Worm (Caenorhabditis elegans): ENCODE data around the gene max-1.

max-1 gene

DNA sequence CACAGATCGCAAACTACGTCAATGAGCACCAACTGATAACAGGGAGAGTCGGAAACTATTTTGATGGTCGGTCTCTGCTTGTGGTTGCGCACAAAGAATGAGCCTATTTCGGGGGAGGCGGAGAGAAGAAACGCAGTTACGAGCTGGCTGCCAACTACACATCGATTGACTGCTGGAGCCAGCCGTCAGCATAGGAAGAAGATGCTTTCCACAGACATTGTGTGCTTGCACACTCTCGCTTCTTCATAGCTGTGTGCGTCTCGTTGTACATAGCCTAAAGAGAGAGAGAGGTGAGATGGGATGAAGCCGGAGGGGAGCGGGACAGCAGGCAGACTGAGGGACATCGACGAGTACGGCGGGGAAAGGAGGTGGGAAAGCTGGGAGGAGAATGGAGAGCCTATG lies 10.4 kb upstream of the max-1 start (continued):
- no peak for TF ChIP-seq elt-3 (tag; optimal IDR thresholded peaks at IDR 0.05)
- no peak for TF ChIP-seq C34B4.2 (tag; optimal IDR thresholded peaks at IDR 0.05)
- TF ChIP-seq unc-86 (tag; optimal IDR thresholded peaks at IDR 0.05), result peak; percentile 51
- peak; percentile 10 to 49 for TF ChIP-seq lsy-2 (tag; optimal IDR thresholded peaks at IDR 0.05)
- TF ChIP-seq blmp-1 (tag; optimal IDR thresholded peaks at IDR 0.05), result no peak
- TF ChIP-seq lin-39 (tag; optimal IDR thresholded peaks at IDR 0.05), result no peak
- TF ChIP-seq nhr-76 (tag; optimal IDR thresholded peaks at IDR 0.05), result no peak
- no peak for TF ChIP-seq ceh-63 (GFP tag; optimal IDR thresholded peaks at IDR 0.05)
- peak; percentile 88 for TF ChIP-seq lin-14 (GFP tag; optimal IDR thresholded peaks at IDR 0.05)
- TF ChIP-seq zag-1 (tag; optimal IDR thresholded peaks at IDR 0.05), result no peak
- no peak for TF ChIP-seq pqm-1 (tag; optimal IDR thresholded peaks at IDR 0.05)
- TF ChIP-seq dpl-1 (GFP tag; optimal IDR thresholded peaks at IDR 0.05), result peak in 1 of 3 experiments; percentile 49
- TF ChIP-seq ceh-88 (GFP tag; IDR thresholded peaks at IDR 0.05), result no peak
- TF ChIP-seq nhr-77 (tag; optimal IDR thresholded peaks at IDR 0.05), result peak; percentile 13
- TF ChIP-seq fkh-10 (GFP tag; optimal IDR thresholded peaks at IDR 0.05), result no peak
- no peak for TF ChIP-seq hpl-2 (GFP tag; optimal IDR thresholded peaks at IDR 0.05)
- no peak for TF ChIP-seq efl-3 (GFP tag; optimal IDR thresholded peaks at IDR 0.05)
- no peak for TF ChIP-seq hlh-4 (tag; optimal IDR thresholded peaks at IDR 0.05)
- TF ChIP-seq ztf-4 (tag; optimal IDR thresholded peaks at IDR 0.05), result peak; percentile 37
- no peak for TF ChIP-seq nhr-28 (tag; optimal IDR thresholded peaks at IDR 0.05)
- peak; percentile 50 for TF ChIP-seq irx-1 (tag; optimal IDR thresholded peaks at IDR 0.05)
- no peak for TF ChIP-seq aha-1 (tag; optimal IDR thresholded peaks at IDR 0.05)
- peak; percentile 36; the same call in 1 of the 2 replicates for TF ChIP-seq isw-1 (GFP tag; IDR thresholded peaks at IDR 0.05)
- peak; percentile 28 for TF ChIP-seq mep-1 (tag; optimal IDR thresholded peaks at IDR 0.05)
- TF ChIP-seq dsc-1 (tag; optimal IDR thresholded peaks at IDR 0.05), result peak; percentile 2
- TF ChIP-seq efl-1 (optimal IDR thresholded peaks at IDR 0.05), result peak; percentile 27 to 40
- TF ChIP-seq efl-1 (GFP tag; optimal IDR thresholded peaks at IDR 0.05 in 1 of 2), result no peak
- no peak for TF ChIP-seq nhr-90 (tag; optimal IDR thresholded peaks at IDR 0.05; ENCODE audit: poor library complexity)
- TF ChIP-seq hlh-17 (GFP tag; optimal IDR thresholded peaks at IDR 0.05; ENCODE audit: borderline replicate concordance), result no peak
- no peak for TF ChIP-seq zip-4 (GFP tag; optimal IDR thresholded peaks at IDR 0.05)
- TF ChIP-seq snu-23 (GFP tag; optimal IDR thresholded peaks at IDR 0.05), result peak; percentile 48
- peak; percentile 61 for TF ChIP-seq jun-1 (tag; optimal IDR thresholded peaks at IDR 0.05)
- no peak for TF ChIP-seq lin-15B (tag; optimal IDR thresholded peaks at IDR 0.05)
- TF ChIP-seq fkh-4 (tag; optimal IDR thresholded peaks at IDR 0.05; ENCODE audit: borderline replicate concordance), result no peak
- no peak for TF ChIP-seq nhr-12 (tag; optimal IDR thresholded peaks at IDR 0.05)
- TF ChIP-seq C04F5.9 (tag; optimal IDR thresholded peaks at IDR 0.05), result no peak
- peak; percentile 12 for TF ChIP-seq skn-1 (tag; optimal IDR thresholded peaks at IDR 0.05)

ce11 chrV:13129895-13130294 lies 9.9 kb upstream of the max-1 start, which contains the start of gene eat-6:
Gene eat-6 (minus strand): TSS chrV:13129995.
- TF ChIP-seq aha-1 (tag; optimal IDR thresholded peaks at IDR 0.05), result no peak
- peak; percentile 45 for TF ChIP-seq blmp-1 (tag; optimal IDR thresholded peaks at IDR 0.05)
- peak in 1 of 3 experiments; percentile 15 for TF ChIP-seq dpl-1 (GFP tag; optimal IDR thresholded peaks at IDR 0.05)
- TF ChIP-seq nhr-76 (tag; optimal IDR thresholded peaks at IDR 0.05), result no peak

DNA sequence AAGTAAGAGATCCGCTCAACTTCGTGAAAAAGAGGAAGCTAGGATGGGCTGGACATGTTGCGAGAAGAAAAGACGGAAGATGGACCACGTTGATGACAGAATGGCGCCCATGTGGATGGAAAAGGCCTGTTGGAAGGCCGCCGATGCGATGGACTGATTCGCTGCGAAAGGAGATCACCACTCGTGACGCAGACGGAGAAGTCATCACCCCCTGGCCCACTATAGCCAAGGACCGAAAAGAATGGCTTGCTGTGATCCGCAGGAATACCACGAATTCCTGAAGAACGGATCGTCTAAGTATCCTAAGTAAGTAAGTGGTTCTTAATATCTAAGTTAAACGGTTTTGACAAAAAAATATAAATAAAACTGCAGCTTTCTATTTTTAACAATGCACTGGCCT lies 5.9 kb upstream of the max-1 start:
- TF ChIP-seq aly-2 (tag; optimal IDR thresholded peaks at IDR 0.05), result peak; percentile 31

- TF ChIP-seq dpl-1 (GFP tag; optimal IDR thresholded peaks at IDR 0.05), result no peak
- TF ChIP-seq unc-130 (tag; optimal IDR thresholded peaks at IDR 0.05), result no peak
- TF ChIP-seq nhr-237 (tag; optimal IDR thresholded peaks at IDR 0.05), result no peak
- TF ChIP-seq ets-5 (GFP tag; IDR thresholded peaks at IDR 0.05), result no peak
- no peak for TF ChIP-seq fkh-8 (tag; optimal IDR thresholded peaks at IDR 0.05)
- no peak for TF ChIP-seq vab-15 (tag; optimal IDR thresholded peaks at IDR 0.05)
- no peak for TF ChIP-seq Y116A8C.19 (tag; optimal IDR thresholded peaks at IDR 0.05; ENCODE audit: borderline replicate concordance)
- TF ChIP-seq mef-2 (tag; optimal IDR thresholded peaks at IDR 0.05), result no peak
- no peak for TF ChIP-seq ceh-90 (tag; optimal IDR thresholded peaks at IDR 0.05)
- TF ChIP-seq sptf-1 (tag; optimal IDR thresholded peaks at IDR 0.05), result no peak
- no peak for TF ChIP-seq ceh-82 (tag; optimal IDR thresholded peaks at IDR 0.05)
- TF ChIP-seq skn-1 (tag; optimal IDR thresholded peaks at IDR 0.05), result no peak
- TF ChIP-seq nhr-85 (tag), result no peak
- no peak for TF ChIP-seq aly-2 (tag; optimal IDR thresholded peaks at IDR 0.05)
Measured at ce11 chrV:13121266-13121665, 1.2 kb upstream of the max-1 start.

Measured in whole organism, L1 larva.